Worm (Caenorhabditis elegans): Measurements from ENCODE around the gene unc-115.
A peak's percentile ranks its signal among the peaks of the same experiment; 100 is the strongest.

Gene unc-115

DNA sequence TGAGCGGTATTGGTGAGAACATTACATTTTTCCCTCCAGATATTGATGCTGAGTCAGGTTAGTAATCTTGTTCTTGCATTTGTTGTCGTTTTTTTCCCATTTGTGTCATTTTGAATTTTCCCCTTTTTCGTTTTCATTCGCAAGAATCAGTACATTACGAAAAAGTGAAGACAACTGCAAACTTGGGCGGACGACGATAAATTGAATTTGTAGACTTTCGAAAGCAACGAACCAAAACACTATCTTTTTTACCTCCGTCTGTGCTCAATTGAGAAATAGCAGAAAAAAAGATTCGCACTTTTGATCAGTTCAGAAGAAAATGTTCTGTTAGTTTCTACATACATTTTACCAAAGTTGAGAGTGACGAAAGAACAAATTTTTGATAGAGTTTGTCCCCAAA is 8.4 kb downstream of the unc-115 start:
- TF ChIP-seq nhr-179 (tag; optimal IDR thresholded peaks at IDR 0.05), result no peak
- no peak for TF ChIP-seq mxl-1 (tag; optimal IDR thresholded peaks at IDR 0.05)
- TF ChIP-seq F55B11.4 (tag; optimal IDR thresholded peaks at IDR 0.05; ENCODE audit: borderline replicate concordance, insufficient read depth), result no peak

- no peak for TF ChIP-seq sptf-2 (GFP tag; optimal IDR thresholded peaks at IDR 0.05)
- no peak for TF ChIP-seq lsy-27 (tag; optimal IDR thresholded peaks at IDR 0.05; ENCODE audit: borderline replicate concordance, insufficient read depth)
- TF ChIP-seq lin-54 (GFP tag; optimal IDR thresholded peaks at IDR 0.05), result no peak
- no peak for TF ChIP-seq nhr-27 (tag; optimal IDR thresholded peaks at IDR 0.05)
- TF ChIP-seq ccch-3 (GFP tag; optimal IDR thresholded peaks at IDR 0.05), result no peak
- no peak for TF ChIP-seq nhr-179 (tag; optimal IDR thresholded peaks at IDR 0.05)
- no peak for TF ChIP-seq sea-2 (GFP tag; IDR thresholded peaks at IDR 0.05)
- TF ChIP-seq F33H1.4 (GFP tag; IDR thresholded peaks at IDR 0.05), result peak; percentile 60
- peak; percentile 91 for TF ChIP-seq nfyb-1 (GFP tag; IDR thresholded peaks at IDR 0.05)
- no peak for TF ChIP-seq unc-130 (GFP tag; optimal IDR thresholded peaks at IDR 0.05)
- peak; percentile 44 for TF ChIP-seq lin-40 (tag; optimal IDR thresholded peaks at IDR 0.05)
- TF ChIP-seq cebp-2 (GFP tag; IDR thresholded peaks at IDR 0.05), result no peak
- TF ChIP-seq snpc-3.4 (tag; optimal IDR thresholded peaks at IDR 0.05), result no peak
- no peak; the same call in 1 of the 2 replicates for TF ChIP-seq dox-1 (GFP tag; IDR thresholded peaks at IDR 0.05)
- TF ChIP-seq chd-7 (tag; optimal IDR thresholded peaks at IDR 0.05), result no peak
- no peak for TF ChIP-seq madf-6 (GFP tag; IDR thresholded peaks at IDR 0.05)
- no peak for TF ChIP-seq Y56A3A.18 (GFP tag; IDR thresholded peaks at IDR 0.05)
- TF ChIP-seq ceh-100 (GFP tag; IDR thresholded peaks at IDR 0.05), result no peak
- no peak for TF ChIP-seq mxl-1 (tag; optimal IDR thresholded peaks at IDR 0.05)
- TF ChIP-seq bed-1 (GFP tag; IDR thresholded peaks at IDR 0.05), result no peak
- TF ChIP-seq F39B2.1 (GFP tag; IDR thresholded peaks at IDR 0.05), result no peak
- TF ChIP-seq nhr-80 (tag; optimal IDR thresholded peaks at IDR 0.05), result peak; percentile 82
- TF ChIP-seq hmg-1.2 (GFP tag; IDR thresholded peaks at IDR 0.05), result peak; percentile 81
- TF ChIP-seq rpc-1 (optimal IDR thresholded peaks at IDR 0.05), result no peak
- TF ChIP-seq rpc-1 (tag; optimal IDR thresholded peaks at IDR 0.05), result no peak
- TF ChIP-seq snpc-1.3 (tag; optimal IDR thresholded peaks at IDR 0.05; ENCODE audit: insufficient read depth), result no peak
- TF ChIP-seq pbrm-1 (GFP tag; IDR thresholded peaks at IDR 0.05), result no peak
- TF ChIP-seq attf-6 (GFP tag; IDR thresholded peaks at IDR 0.05), result no peak
- TF ChIP-seq B0336.3 (GFP tag; IDR thresholded peaks at IDR 0.05), result no peak
- peak; percentile 18 for TF ChIP-seq tbp1 (GFP tag; optimal IDR thresholded peaks at IDR 0.05)
- TF ChIP-seq nfya-2 (GFP tag; IDR thresholded peaks at IDR 0.05), result no peak
- TF ChIP-seq gei-17 (GFP tag; optimal IDR thresholded peaks at IDR 0.05), result peak; percentile 31
- TF ChIP-seq bed-2 (GFP tag; IDR thresholded peaks at IDR 0.05), result no peak
- no peak for TF ChIP-seq mes-4 (tag; optimal IDR thresholded peaks at IDR 0.05)
- TF ChIP-seq F23B12.7 (tag; optimal IDR thresholded peaks at IDR 0.05; ENCODE audit: insufficient read depth), result no peak
- TF ChIP-seq Y67H2A.10 (GFP tag; conservative IDR thresholded peaks at IDR 0.05), result no peak
- no peak for TF ChIP-seq C17E4.6 (GFP tag; IDR thresholded peaks at IDR 0.05)
- TF ChIP-seq B0019.2 (GFP tag; conservative IDR thresholded peaks at IDR 0.05), result no peak
- no peak for TF ChIP-seq lir-1 (GFP tag; conservative IDR thresholded peaks at IDR 0.05)
- no peak for TF ChIP-seq C06A6.2 (GFP tag; conservative IDR thresholded peaks at IDR 0.05)
- TF ChIP-seq F10E7.11 (tag; optimal IDR thresholded peaks at IDR 0.05), result no peak
- no peak for TF ChIP-seq nhr-90 (tag; optimal IDR thresholded peaks at IDR 0.05)
- no peak for TF ChIP-seq hsf-1 (GFP tag; IDR thresholded peaks at IDR 0.05)
- no peak for TF ChIP-seq tlf-1 (GFP tag; optimal IDR thresholded peaks at IDR 0.05)
- TF ChIP-seq somi-1 (GFP tag; optimal IDR thresholded peaks at IDR 0.05), result no peak
- TF ChIP-seq K12H6.12 (tag; optimal IDR thresholded peaks at IDR 0.05), result peak; percentile 28
- TF ChIP-seq lag-1 (GFP tag; IDR thresholded peaks at IDR 0.05), result no peak
Observed at ce11 chrX:10158716-10159115, 12.0 kb downstream of the unc-115 start, which contains the start of gene erd-2.1. Gene erd-2.1, minus strand, starts transcription at chrX:10158829.

Measured in whole organism, young adult.